Worm (Caenorhabditis elegans) whole organism, early embryonic: ENCODE measurements around the gene srsx-33.

ENCODE experiments used
- B0310.2 ChIP-seq: sonication (generic microtip); optimal IDR thresholded peaks from 2 replicates; lab custom pipeline; 2016; ENCODE audit warnings: mild to moderate bottlenecking, missing genetic modification characterization, missing compliant biosample characterization
- F13C5.2 ChIP-seq: sonication (generic microtip); optimal IDR thresholded peaks from 2 replicates; lab custom pipeline; 2017; ENCODE audit warnings: mild to moderate bottlenecking, missing genetic modification characterization, inconsistent platforms, missing compliant biosample characterization
- aly-1 ChIP-seq: sonication (generic microtip); optimal IDR thresholded peaks from 2 replicates; lab custom pipeline; 2016; ENCODE audit warnings: missing genetic modification characterization, missing compliant biosample characterization
- ama-1 ChIP-seq: fragments of 150-350 bp; optimal IDR thresholded peaks from 2 replicates; lab custom pipeline; 2014
- ceh-13 ChIP-seq: fragments of 200-800 bp; sonication (Bioruptor generic); optimal IDR thresholded peaks from 2 replicates; lab custom pipeline; 2018; ENCODE audit warnings: mild to moderate bottlenecking, missing genetic modification characterization, missing compliant biosample characterization
- ceh-36 ChIP-seq: sonication (generic microtip); optimal IDR thresholded peaks from 2 replicates; lab custom pipeline; 2016; ENCODE audit warnings: missing genetic modification characterization, inconsistent platforms, missing compliant biosample characterization
- ets-7 ChIP-seq: sonication (generic microtip); optimal IDR thresholded peaks from 2 replicates; lab custom pipeline; 2016; ENCODE audit warnings: missing genotype, missing genetic modification characterization, missing compliant biosample characterization
- flt-1 ChIP-seq: fragments of 200-800 bp; sonication (Bioruptor generic); IDR thresholded peaks from 2 replicates; pipeline ENCODE4 v1.3.6; 2022; ENCODE audit warnings: missing genetic modification characterization, missing compliant biosample characterization
- hmbx-1 ChIP-seq: sonication (generic microtip); optimal IDR thresholded peaks from 2 replicates; lab custom pipeline; 2016; ENCODE audit warnings: mild to moderate bottlenecking, missing genetic modification characterization, missing compliant biosample characterization
- hmg-4 ChIP-seq: fragments of 200-800 bp; sonication (Bioruptor generic); optimal IDR thresholded peaks from 2 replicates; lab custom pipeline; 2018; ENCODE audit warnings: mild to moderate bottlenecking, missing genetic modification characterization, missing compliant biosample characterization
- hnd-1 ChIP-seq: sonication (generic microtip); optimal IDR thresholded peaks from 2 replicates; lab custom pipeline; 2016; ENCODE audit warnings: missing genetic modification characterization, missing compliant biosample characterization
- pes-1 ChIP-seq: fragments of 200-800 bp; sonication (Bioruptor generic); IDR thresholded peaks from 2 replicates; pipeline ENCODE4 v1.3.6; 2022; ENCODE audit warnings: missing genetic modification reagents, missing genetic modification characterization, missing compliant biosample characterization
- scrt-1 ChIP-seq: fragments of 200-800 bp; sonication (Bioruptor generic); IDR thresholded peaks from 2 replicates; pipeline ENCODE4 v1.3.6; 2022; ENCODE audit warnings: missing genetic modification characterization, missing compliant biosample characterization
- sea-1 ChIP-seq: fragments of 200-800 bp; sonication (Bioruptor generic); conservative IDR thresholded peaks from 2 replicates; pipeline ENCODE4 v1.3.6; 2022; ENCODE audit warnings: missing genetic modification characterization, missing compliant biosample characterization
- tbx-11 ChIP-seq: fragments of 200-800 bp; sonication (Bioruptor generic); IDR thresholded peaks from 2 replicates; pipeline ENCODE4 v1.3.6; 2022; ENCODE audit warnings: missing genetic modification characterization, missing compliant biosample characterization
- tbx-37 ChIP-seq: fragments of 200-800 bp; sonication (Bioruptor generic); conservative IDR thresholded peaks from 2 replicates; pipeline ENCODE4 v1.3.6; 2022; ENCODE audit warnings: missing genetic modification reagents, missing genetic modification characterization, missing compliant biosample characterization
- tra-4 ChIP-seq: sonication (generic microtip); optimal IDR thresholded peaks from 2 replicates; lab custom pipeline; 2017; ENCODE audit warnings: missing genetic modification characterization, missing compliant biosample characterization

The srsx-33 gene

ce11 chrV:11252429-11252828, at the start of gene srsx-33:
srsx-33 (minus strand) TSS chrV:11252529.
- TF ChIP-seq tra-4 (tag; lab: Kevin White, UChicago) (no peak), hmbx-1 (tag; lab: Kevin White, UChicago) (no peak), hmg-4 (GFP tag; lab: Kevin White, UChicago) (no peak), ceh-36 (no peak), F13C5.2 (tag; lab: Kevin White, UChicago) (no peak), hnd-1 (tag; lab: Kevin White, UChicago) (no peak)

ce11 chrV:11300539-11300938, 48.2 kb upstream of the srsx-33 start, which contains the start of gene srh-47:
srh-47 (minus strand) TSS chrV:11300639.
- TF ChIP-seq hmg-4 (GFP tag; lab: Kevin White, UChicago), result no peak
- TF ChIP-seq ama-1 (lab: Kevin White, UChicago), result no peak
- TF ChIP-seq flt-1 (GFP tag; lab: Robert Waterston, UW), result no peak
- no peak for TF ChIP-seq tra-4 (tag; lab: Kevin White, UChicago)
- TF ChIP-seq pes-1, result no peak
- TF ChIP-seq hnd-1 (tag; lab: Kevin White, UChicago), result no peak
- no peak for TF ChIP-seq ceh-36
- TF ChIP-seq hmbx-1 (tag; lab: Kevin White, UChicago), result no peak
- TF ChIP-seq ets-7 (tag; lab: Kevin White, UChicago), result no peak
- TF ChIP-seq sea-1 (GFP tag; lab: Robert Waterston, UW), result no peak
- TF ChIP-seq ceh-13 (GFP tag; lab: Kevin White, UChicago), result no peak
- no peak for TF ChIP-seq B0310.2 (tag; lab: Kevin White, UChicago)
- TF ChIP-seq scrt-1 (GFP tag; lab: Robert Waterston, UW), result no peak

- no peak for TF ChIP-seq flt-1 (GFP tag; lab: Robert Waterston, UW)
- TF ChIP-seq B0310.2 (tag; lab: Kevin White, UChicago), result no peak
- TF ChIP-seq ama-1 (lab: Kevin White, UChicago), result no peak
- TF ChIP-seq ceh-13 (GFP tag; lab: Kevin White, UChicago), result no peak
- no peak for TF ChIP-seq scrt-1 (GFP tag; lab: Robert Waterston, UW)
- no peak for TF ChIP-seq ets-7 (tag; lab: Kevin White, UChicago)
- TF ChIP-seq hnd-1 (tag; lab: Kevin White, UChicago), result no peak
- no peak for TF ChIP-seq hmg-4 (GFP tag; lab: Kevin White, UChicago)
- no peak for TF ChIP-seq tbx-11 (GFP tag; lab: Robert Waterston, UW)
- TF ChIP-seq hmbx-1 (tag; lab: Kevin White, UChicago), result no peak
These were observed 47.1 kb upstream of the srsx-33 start for ce11 chrV:11299406-11299805.

ce11 chrV:11298632-11299031, 46.3 kb upstream of the srsx-33 start, which contains the start of gene T03F7.5:
T03F7.5 (minus strand) TSS chrV:11298732.
- no peak for TF ChIP-seq tra-4 (tag; lab: Kevin White, UChicago)
- TF ChIP-seq F13C5.2 (tag; lab: Kevin White, UChicago), result no peak
- TF ChIP-seq tbx-11 (GFP tag; lab: Robert Waterston, UW), result no peak
- TF ChIP-seq scrt-1 (GFP tag; lab: Robert Waterston, UW), result no peak
- no peak for TF ChIP-seq ama-1 (lab: Kevin White, UChicago)
- TF ChIP-seq sea-1 (GFP tag; lab: Robert Waterston, UW), result no peak
- no peak for TF ChIP-seq ceh-36
- no peak for TF ChIP-seq hmg-4 (GFP tag; lab: Kevin White, UChicago)
- TF ChIP-seq flt-1 (GFP tag; lab: Robert Waterston, UW), result no peak
- no peak for TF ChIP-seq hnd-1 (tag; lab: Kevin White, UChicago)
- TF ChIP-seq pes-1, result no peak
- no peak for TF ChIP-seq B0310.2 (tag; lab: Kevin White, UChicago)
- TF ChIP-seq ets-7 (tag; lab: Kevin White, UChicago), result no peak
- TF ChIP-seq ceh-13 (GFP tag; lab: Kevin White, UChicago), result no peak
- no peak for TF ChIP-seq hmbx-1 (tag; lab: Kevin White, UChicago)
- no peak for TF ChIP-seq tbx-37 (GFP tag; lab: Robert Waterston, UW)
- no peak for TF ChIP-seq aly-1 (tag; lab: Kevin White, UChicago)

ce11 chrV:11294393-11294792, 42.1 kb upstream of the srsx-33 start, which contains the start of gene T03F7.6:
T03F7.6 (plus strand) TSS chrV:11294693.
- no peak for TF ChIP-seq aly-1 (tag; lab: Kevin White, UChicago)
- no peak for TF ChIP-seq tra-4 (tag; lab: Kevin White, UChicago)
- no peak for TF ChIP-seq ceh-13 (GFP tag; lab: Kevin White, UChicago)

ce11 chrV:11292682-11293081, 40.4 kb upstream of the srsx-33 start:
- TF ChIP-seq tbx-37 (GFP tag; lab: Robert Waterston, UW) (no peak), hmbx-1 (tag; lab: Kevin White, UChicago) (no peak), hmg-4 (GFP tag; lab: Kevin White, UChicago) (no peak), ama-1 (lab: Kevin White, UChicago) (no peak), pes-1 (no peak), B0310.2 (tag; lab: Kevin White, UChicago) (no peak)

ce11 chrV:11290888-11291287, 38.6 kb upstream of the srsx-33 start, which contains the start of gene C03E10.1:
C03E10.1 (plus strand) TSS chrV:11291188.
- no peak for TF ChIP-seq tra-4 (tag; lab: Kevin White, UChicago)
- TF ChIP-seq hnd-1 (tag; lab: Kevin White, UChicago), result no peak
- TF ChIP-seq sea-1 (GFP tag; lab: Robert Waterston, UW), result no peak
- TF ChIP-seq B0310.2 (tag; lab: Kevin White, UChicago), result no peak
- TF ChIP-seq flt-1 (GFP tag; lab: Robert Waterston, UW), result no peak
- no peak for TF ChIP-seq ceh-36
- no peak for TF ChIP-seq tbx-37 (GFP tag; lab: Robert Waterston, UW)
- no peak for TF ChIP-seq hmbx-1 (tag; lab: Kevin White, UChicago)
- TF ChIP-seq ceh-13 (GFP tag; lab: Kevin White, UChicago), result no peak
- TF ChIP-seq ets-7 (tag; lab: Kevin White, UChicago), result no peak
- TF ChIP-seq hmg-4 (GFP tag; lab: Kevin White, UChicago), result no peak
- no peak for TF ChIP-seq pes-1
- TF ChIP-seq aly-1 (tag; lab: Kevin White, UChicago), result no peak
